Fruit fly (Drosophila melanogaster) whole organism, embryonic: ENCODE data around the gene Argp.

Experiments
- Atf3 ChIP-seq: fragments of 200-800 bp; sonication (Bioruptor generic); optimal IDR thresholded peaks from 3 replicates; lab custom pipeline; 2016; ENCODE audit warnings: missing biosample characterization, missing genetic modification characterization
- B-H2 ChIP-seq: fragments of 200-800 bp; sonication (Bioruptor generic); optimal IDR thresholded peaks from 2 replicates; lab custom pipeline; 2018; ENCODE audit warnings: missing biosample characterization, mild to moderate bottlenecking, missing genetic modification characterization
- Blimp-1 ChIP-seq: fragments of 200-800 bp; sonication (Bioruptor generic); optimal IDR thresholded peaks from 3 replicates; lab custom pipeline; 2018; ENCODE audit warnings: missing biosample characterization, missing genetic modification characterization, mild to moderate bottlenecking, moderate library complexity, missing genetic modification reagents
- CG11504 ChIP-seq: fragments of 200-800 bp; sonication (Bioruptor generic); optimal IDR thresholded peaks from 3 replicates; lab custom pipeline; 2019; ENCODE audit warnings: missing biosample characterization, mild to moderate bottlenecking, missing genetic modification characterization, moderate library complexity
- CG12104 ChIP-seq: fragments of 200-800 bp; sonication (Bioruptor generic); optimal IDR thresholded peaks from 3 replicates; lab custom pipeline; 2016; ENCODE audit warnings: missing biosample characterization, missing genetic modification characterization
- CG12299 ChIP-seq: fragments of 200-800 bp; sonication (Bioruptor generic); optimal IDR thresholded peaks from 2 replicates; lab custom pipeline; 2018; ENCODE audit warnings: missing biosample characterization, mild to moderate bottlenecking, missing genetic modification characterization
- CG12659 ChIP-seq: fragments of 200-800 bp; sonication (Bioruptor generic); optimal IDR thresholded peaks from 3 replicates; lab custom pipeline; 2017; ENCODE audit warnings: mild to moderate bottlenecking, missing biosample characterization, missing genetic modification reagents, missing genetic modification characterization
- CG14050 ChIP-seq: fragments of 200-800 bp; sonication (Bioruptor generic); IDR thresholded peaks from 3 replicates; pipeline ENCODE4 v1.3.6; 2022; ENCODE audit warnings: missing biosample characterization, missing genetic modification characterization
- CG14710 ChIP-seq: fragments of 200-800 bp; sonication (Bioruptor generic); optimal IDR thresholded peaks from 3 replicates; lab custom pipeline; 2019; ENCODE audit warnings: missing biosample characterization, mild to moderate bottlenecking, missing genetic modification characterization, moderate library complexity
- CG15269 ChIP-seq: fragments of 200-800 bp; sonication (Bioruptor generic); optimal IDR thresholded peaks from 2 replicates; lab custom pipeline; 2018; ENCODE audit warnings: missing biosample characterization, mild to moderate bottlenecking, missing genetic modification characterization, moderate library complexity
- CG15479 ChIP-seq: fragments of 200-800 bp; sonication (Bioruptor generic); optimal IDR thresholded peaks from 3 replicates; lab custom pipeline; 2019; ENCODE audit warnings: missing biosample characterization, mild to moderate bottlenecking, missing genetic modification characterization, moderate library complexity
- CG17186 ChIP-seq: fragments of 200-800 bp; sonication (Bioruptor generic); optimal IDR thresholded peaks from 3 replicates; lab custom pipeline; 2017; ENCODE audit warnings: missing biosample characterization, missing genetic modification reagents, missing genetic modification characterization
- CG17612 ChIP-seq: fragments of 200-800 bp; sonication (Bioruptor generic); IDR thresholded peaks from 2 replicates; pipeline ENCODE4 v1.3.6; 2022; ENCODE audit warnings: missing biosample characterization, missing genetic modification characterization
- CG17829 ChIP-seq: fragments of 200-800 bp; optimal IDR thresholded peaks from 2 replicates; lab custom pipeline; 2019; ENCODE audit warnings: missing biosample characterization, mild to moderate bottlenecking, missing genetic modification characterization, moderate library complexity
- CG30431 ChIP-seq: fragments of 200-800 bp; sonication (Bioruptor generic); optimal IDR thresholded peaks from 2 replicates; lab custom pipeline; 2017; ENCODE audit warnings: missing biosample characterization, missing genetic modification characterization
- CG3407 ChIP-seq: fragments of 200-800 bp; sonication (Bioruptor generic); optimal IDR thresholded peaks from 2 replicates; lab custom pipeline; 2018; ENCODE audit warnings: missing biosample characterization, mild to moderate bottlenecking, missing genetic modification characterization
- CG4282 ChIP-seq: fragments of 200-800 bp; sonication (Bioruptor generic); optimal IDR thresholded peaks from 2 replicates; lab custom pipeline; 2016; ENCODE audit warnings: missing biosample characterization, missing genetic modification characterization
- CG4404 ChIP-seq: fragments of 200-800 bp; sonication (Bioruptor generic); IDR thresholded peaks from 2 replicates; pipeline ENCODE4 v1.3.6; 2022; ENCODE audit warnings: missing biosample characterization, missing genetic modification characterization
- CG4820 ChIP-seq: fragments of 200-800 bp; sonication (Bioruptor generic); optimal IDR thresholded peaks from 3 replicates; lab custom pipeline; 2016; ENCODE audit warnings: missing biosample characterization, missing genetic modification characterization
- D ChIP-seq, 2 experiments: fragments of 200-800 bp in 1 of 2; fragments of >200 bp in 1 of 2; sonication (Bioruptor generic) in 1 of 2; optimal IDR thresholded peaks; 2 replicates in 1 of 2; 3 replicates in 1 of 2; lab custom pipeline; 2017; ENCODE audit warnings: mild to moderate bottlenecking in 1 of 2, missing biosample characterization in 1 of 2, missing genetic modification characterization in 1 of 2, missing genetic modification reagents in 1 of 2
- Dad ChIP-seq: fragments of 200-800 bp; sonication (Bioruptor generic); optimal IDR thresholded peaks from 3 replicates; lab custom pipeline; 2016; ENCODE audit warnings: missing biosample characterization, missing genetic modification characterization
- Dek ChIP-seq: fragments of 200-800 bp; sonication (Bioruptor generic); optimal IDR thresholded peaks from 3 replicates; lab custom pipeline; 2019; ENCODE audit warnings: missing biosample characterization, mild to moderate bottlenecking, missing genetic modification characterization, moderate library complexity
- Dfd ChIP-seq, 2 experiments: fragments of >200 bp; optimal IDR thresholded peaks; 2 replicates each; lab custom pipeline; 2017; ENCODE audit warnings: missing biosample characterization in 2 of 2, missing genetic modification characterization in 2 of 2
- Fer1 ChIP-seq: fragments of 200-800 bp; sonication (Bioruptor generic); optimal IDR thresholded peaks from 2 replicates; lab custom pipeline; 2017; ENCODE audit warnings: missing biosample characterization, mild to moderate bottlenecking, missing genetic modification characterization
- Jarid2 ChIP-seq: fragments of 200-800 bp; sonication (Bioruptor generic); optimal IDR thresholded peaks from 3 replicates; lab custom pipeline; 2017; ENCODE audit warnings: mild to moderate bottlenecking, missing biosample characterization, missing genetic modification reagents, missing genetic modification characterization
- Myb ChIP-seq: fragments of 200-800 bp; sonication (Bioruptor generic); optimal IDR thresholded peaks from 2 replicates; lab custom pipeline; 2016; ENCODE audit warnings: missing biosample characterization, missing genetic modification characterization
- Nf-YC ChIP-seq: fragments of 200-800 bp; optimal IDR thresholded peaks from 3 replicates; lab custom pipeline; 2019; ENCODE audit warnings: missing biosample characterization, mild to moderate bottlenecking, missing genetic modification characterization, moderate library complexity
- Six4 ChIP-seq: fragments of 200-800 bp; sonication (Bioruptor generic); optimal IDR thresholded peaks from 2 replicates; lab custom pipeline; 2016; ENCODE audit warnings: missing biosample characterization, missing genetic modification characterization
- Sox100B ChIP-seq: fragments of 200-800 bp; sonication (Bioruptor generic); optimal IDR thresholded peaks from 3 replicates; lab custom pipeline; 2018; ENCODE audit warnings: missing biosample characterization, mild to moderate bottlenecking, missing genetic modification characterization
- Stat92E ChIP-seq, 3 experiments: fragments of >200 bp in 2 of 3; fragments of 200-800 bp in 1 of 3; sonication (Bioruptor generic) in 1 of 3; optimal IDR thresholded peaks; 2 replicates each; lab custom pipeline; 2017 to 2019; ENCODE audit warnings: missing biosample characterization in 3 of 3, missing genetic modification characterization in 3 of 3, mild to moderate bottlenecking in 1 of 3, moderate library complexity in 1 of 3
- ara ChIP-seq: fragments of 200-800 bp; sonication (Bioruptor generic); IDR thresholded peaks from 2 replicates; pipeline ENCODE4 v1.3.6; 2022; ENCODE audit warnings: missing biosample characterization, missing genetic modification characterization
- bowl ChIP-seq: fragments of 200-800 bp; sonication (Bioruptor generic); IDR thresholded peaks from 2 replicates; pipeline ENCODE4 v1.3.6; 2022; ENCODE audit warnings: missing biosample characterization, missing genetic modification characterization
- chif ChIP-seq, 2 experiments: fragments of 200-800 bp; sonication (Bioruptor generic); optimal IDR thresholded peaks; 3 replicates each; lab custom pipeline; 2016; ENCODE audit warnings: missing biosample characterization in 2 of 2, missing genetic modification characterization in 2 of 2
- crc ChIP-seq: fragments of 200-800 bp; sonication (Bioruptor generic); optimal IDR thresholded peaks from 2 replicates; lab custom pipeline; 2016; ENCODE audit warnings: missing biosample characterization, missing genetic modification characterization
- dimm ChIP-seq: fragments of 200-800 bp; sonication (Bioruptor generic); IDR thresholded peaks from 2 replicates; pipeline ENCODE4 v1.3.6; 2022; ENCODE audit warnings: missing biosample characterization, missing genetic modification characterization
- ewg ChIP-seq: fragments of 200-800 bp; sonication (Bioruptor generic); optimal IDR thresholded peaks from 3 replicates; lab custom pipeline; 2017; ENCODE audit warnings: mild to moderate bottlenecking, missing biosample characterization, missing genetic modification reagents, missing genetic modification characterization
- jing ChIP-seq: fragments of 200-800 bp; sonication (Bioruptor generic); optimal IDR thresholded peaks from 2 replicates; lab custom pipeline; 2018; ENCODE audit warnings: missing biosample characterization, mild to moderate bottlenecking, missing genetic modification characterization
- lbe ChIP-seq: fragments of 200-800 bp; sonication (Bioruptor generic); optimal IDR thresholded peaks from 2 replicates; lab custom pipeline; 2016; ENCODE audit warnings: missing biosample characterization, mild to moderate bottlenecking, missing genetic modification characterization
- mam ChIP-seq: fragments of 200-800 bp; sonication (Bioruptor generic); optimal IDR thresholded peaks from 3 replicates; lab custom pipeline; 2016; ENCODE audit warnings: missing biosample characterization, missing genetic modification characterization
- otp ChIP-seq: fragments of 200-800 bp; sonication (Bioruptor generic); IDR thresholded peaks from 3 replicates; pipeline ENCODE4, ENCODE4 v1.3.6; 2022; ENCODE audit warnings: missing biosample characterization, missing genetic modification characterization
- pan ChIP-seq, 4 experiments: fragments of >200 bp in 3 of 4; fragments of 200-800 bp in 1 of 4; sonication (Bioruptor generic) in 1 of 4; optimal IDR thresholded peaks in 3 of 4; IDR thresholded peaks in 1 of 4; 2 replicates each; pipeline versions ENCODE4 v1.3.6 to Lab custom; 2017 to 2022; ENCODE audit warnings: missing biosample characterization in 2 of 4, missing genetic modification characterization in 2 of 4, mixed read lengths in 1 of 4
- prd ChIP-seq, 3 experiments: fragments of >200 bp in 2 of 3; fragments of 200-800 bp in 1 of 3; sonication (Bioruptor generic) in 1 of 3; optimal IDR thresholded peaks in 2 of 3; IDR thresholded peaks in 1 of 3; 2 replicates in 2 of 3; 3 replicates in 1 of 3; pipeline versions ENCODE4 v1.3.6 to Lab custom; 2017 to 2022; ENCODE audit warnings: missing biosample characterization in 1 of 3, missing genetic modification characterization in 1 of 3
- run ChIP-seq: fragments of 200-800 bp; sonication (Bioruptor generic); optimal IDR thresholded peaks from 3 replicates; lab custom pipeline; 2018; ENCODE audit warnings: missing biosample characterization, mild to moderate bottlenecking, missing genetic modification characterization
- sens-2 ChIP-seq: fragments of 200-800 bp; sonication (Bioruptor generic); IDR thresholded peaks from 2 replicates; pipeline ENCODE4 v1.3.6; 2022; ENCODE audit warnings: missing biosample characterization, missing genetic modification characterization
- sim ChIP-seq: fragments of 200-800 bp; sonication (Bioruptor generic); IDR thresholded peaks from 2 replicates; pipeline ENCODE4 v1.3.6; 2022; ENCODE audit warnings: missing biosample characterization, missing genetic modification characterization
- tll ChIP-seq, 2 experiments: fragments of 200-800 bp in 1 of 2; fragments of >200 bp in 1 of 2; sonication (Bioruptor generic) in 1 of 2; optimal IDR thresholded peaks; 2 replicates each; lab custom pipeline; 2017 to 2019; ENCODE audit warnings: missing biosample characterization in 2 of 2, missing genetic modification characterization in 2 of 2, mild to moderate bottlenecking in 1 of 2, moderate library complexity in 1 of 2
- unpg ChIP-seq: fragments of 200-800 bp; sonication (Bioruptor generic); optimal IDR thresholded peaks from 3 replicates; lab custom pipeline; 2018; ENCODE audit warnings: missing biosample characterization, mild to moderate bottlenecking, missing genetic modification characterization, moderate library complexity
- wdn ChIP-seq: fragments of 200-800 bp; sonication (Bioruptor generic); IDR thresholded peaks from 2 replicates; pipeline ENCODE4 v1.3.6; 2022; ENCODE audit warnings: missing biosample characterization, missing genetic modification characterization
- zfh1 ChIP-seq: fragments of 200-800 bp; sonication (Bioruptor generic); IDR thresholded peaks from 3 replicates; pipeline ENCODE4 v1.3.6; 2022; ENCODE audit warnings: missing biosample characterization, missing genetic modification characterization

Gene Argp

dm6 chr3R:13713541-13713940 is 3.8 kb upstream of the Argp start (continued):
- TF ChIP-seq Atf3 (GFP tag; lab: Kevin White, UChicago) (no peak), dimm (GFP tag; lab: Robert Waterston, UW) (no peak), run (tag; lab: Kevin White, UChicago) (no peak), CG12299 (tag; lab: Kevin White, UChicago) (no peak), B-H2 (GFP tag; lab: Kevin White, UChicago) (no peak), otp (no peak), pan (optimal IDR thresholded peaks at IDR 0.05; lab: Kevin White, UChicago) (no peak), pan (GFP tag; optimal IDR thresholded peaks at IDR 0.05 in 1 of 2, IDR thresholded peaks at IDR 0.05 in 1 of 2) (no peak), crc (GFP tag; lab: Kevin White, UChicago) (no peak), Fer1 (peak; percentile 30), sim (GFP tag; lab: Robert Waterston, UW) (no peak), CG12104 (GFP tag; lab: Kevin White, UChicago) (peak; percentile 24), CG11504 (tag; lab: Kevin White, UChicago) (peak; percentile 35), lbe (GFP tag; lab: Kevin White, UChicago) (no peak), CG14710 (tag; lab: Kevin White, UChicago) (peak; percentile 63), Myb (GFP tag; lab: Kevin White, UChicago) (no peak), Jarid2 (GFP tag; lab: Kevin White, UChicago) (no peak), unpg (GFP tag; lab: Kevin White, UChicago) (peak; percentile 53), Dfd (GFP tag; optimal IDR thresholded peaks at IDR 0.05; lab: Kevin White, UChicago) (no peak), prd (optimal IDR thresholded peaks at IDR 0.05; lab: Kevin White, UChicago) (no peak), prd (GFP tag; IDR thresholded peaks at IDR 0.05; lab: Robert Waterston, UW) (peak; percentile 65; the same call in 2 of the 3 replicates), bowl (no peak), CG4404 (peak; percentile 41; the same call in 1 of the 2 replicates), CG15479 (GFP tag; lab: Kevin White, UChicago) (no peak), CG15269 (tag; lab: Kevin White, UChicago) (peak; percentile 28), sens-2 (GFP tag; lab: Robert Waterston, UW) (no peak), zfh1 (GFP tag; lab: Robert Waterston, UW) (no peak), Blimp-1 (peak; percentile 57), CG12659 (peak; percentile 8), Nf-YC (tag; lab: Kevin White, UChicago) (peak; percentile 19), Dek (tag; lab: Kevin White, UChicago) (no peak), tll (GFP tag; optimal IDR thresholded peaks at IDR 0.05; lab: Kevin White, UChicago) (peak in 1 of 2 experiments; percentile 42), CG17612 (GFP tag; lab: Robert Waterston, UW) (no peak), CG14050 (GFP tag; lab: Robert Waterston, UW) (no peak), D (optimal IDR thresholded peaks at IDR 0.05; lab: Kevin White, UChicago) (no peak), D (GFP tag; optimal IDR thresholded peaks at IDR 0.05; lab: Kevin White, UChicago) (peak; percentile 33), Sox100B (GFP tag; lab: Kevin White, UChicago) (peak; percentile 71), jing (no peak), ara (GFP tag; lab: Robert Waterston, UW) (no peak), CG4282 (GFP tag; lab: Kevin White, UChicago) (no peak), CG30431 (GFP tag; lab: Kevin White, UChicago) (peak; percentile 17), ewg (no peak), CG4820 (GFP tag; lab: Kevin White, UChicago) (peak; percentile 16), CG3407 (GFP tag; lab: Kevin White, UChicago) (no peak), mam (GFP tag; lab: Kevin White, UChicago) (no peak), CG17829 (tag; lab: Kevin White, UChicago) (peak; percentile 68), Dad (GFP tag; lab: Kevin White, UChicago) (no peak), Stat92E (GFP tag; optimal IDR thresholded peaks at IDR 0.05; lab: Kevin White, UChicago) (no peak), CG17186 (GFP tag; lab: Kevin White, UChicago) (no peak), Six4 (peak; percentile 3), chif (GFP tag; optimal IDR thresholded peaks at IDR 0.05; lab: Kevin White, UChicago) (no peak), wdn (GFP tag; lab: Robert Waterston, UW) (no peak)
